Fruit fly (Drosophila melanogaster) whole organism, embryonic: ENCODE data around the gene mRpS26.

Experiments used
- Antp ChIP-seq: fragments of 200-800 bp; sonication (Bioruptor generic); optimal IDR thresholded peaks from 3 replicates; lab custom pipeline; 2016; ENCODE audit warnings: missing biosample characterization, missing genetic modification characterization
- Bdp1 ChIP-seq: fragments of 200-800 bp; sonication (Bioruptor generic); optimal IDR thresholded peaks from 3 replicates; lab custom pipeline; 2016; ENCODE audit warnings: missing biosample characterization, missing genetic modification characterization
- CG12769 ChIP-seq: fragments of 200-800 bp; sonication (Bioruptor generic); optimal IDR thresholded peaks from 2 replicates; lab custom pipeline; 2019; ENCODE audit warnings: missing biosample characterization, mild to moderate bottlenecking, missing genetic modification characterization, moderate library complexity
- CG13287 ChIP-seq: fragments of 200-800 bp; sonication (Bioruptor generic); IDR thresholded peaks from 2 replicates; pipeline ENCODE4 v1.3.6; 2022; ENCODE audit warnings: missing biosample characterization, missing genetic modification characterization; ENCODE audit not compliant: partially characterized antibody
- CG13424 ChIP-seq: fragments of 200-800 bp; sonication (Bioruptor generic); optimal IDR thresholded peaks from 2 replicates; lab custom pipeline; 2019; ENCODE audit warnings: missing biosample characterization, mild to moderate bottlenecking, missing genetic modification characterization, moderate library complexity
- CG13624 ChIP-seq: fragments of 200-800 bp; sonication (Bioruptor generic); optimal IDR thresholded peaks from 2 replicates; lab custom pipeline; 2016; ENCODE audit warnings: missing biosample characterization, missing genetic modification characterization
- CG14710 ChIP-seq: fragments of 200-800 bp; sonication (Bioruptor generic); optimal IDR thresholded peaks from 3 replicates; lab custom pipeline; 2019; ENCODE audit warnings: missing biosample characterization, mild to moderate bottlenecking, missing genetic modification characterization, moderate library complexity
- CG15601 ChIP-seq: fragments of 200-800 bp; sonication (Bioruptor generic); optimal IDR thresholded peaks from 3 replicates; lab custom pipeline; 2019; ENCODE audit warnings: missing biosample characterization, mild to moderate bottlenecking, missing genetic modification characterization, moderate library complexity
- CG1603 ChIP-seq: fragments of 200-800 bp; sonication (Bioruptor generic); optimal IDR thresholded peaks from 2 replicates; lab custom pipeline; 2019; ENCODE audit warnings: missing biosample characterization, mild to moderate bottlenecking, missing genetic modification characterization, moderate library complexity
- CG16863 ChIP-seq: fragments of 200-800 bp; sonication (Bioruptor generic); optimal IDR thresholded peaks from 3 replicates; lab custom pipeline; 2016; ENCODE audit warnings: missing biosample characterization, missing genetic modification characterization
- CG17328 ChIP-seq: fragments of 200-800 bp; sonication (Bioruptor generic); IDR thresholded peaks from 2 replicates; pipeline ENCODE4 v1.3.6; 2022; ENCODE audit warnings: missing biosample characterization, missing genetic modification characterization
- CG2678 ChIP-seq: fragments of 200-800 bp; sonication (Bioruptor generic); optimal IDR thresholded peaks from 3 replicates; lab custom pipeline; 2019; ENCODE audit warnings: missing biosample characterization, mild to moderate bottlenecking, missing genetic modification characterization, moderate library complexity
- CG2712 ChIP-seq: fragments of 200-800 bp; optimal IDR thresholded peaks from 3 replicates; lab custom pipeline; 2019; ENCODE audit warnings: missing biosample characterization, mild to moderate bottlenecking, missing genetic modification characterization, moderate library complexity
- CG31365 ChIP-seq: fragments of 200-800 bp; sonication (Bioruptor generic); optimal IDR thresholded peaks from 2 replicates; lab custom pipeline; 2018; ENCODE audit warnings: missing biosample characterization, mild to moderate bottlenecking, missing genetic modification characterization
- CG7556 ChIP-seq: fragments of 200-800 bp; sonication (Bioruptor generic); optimal IDR thresholded peaks from 2 replicates; lab custom pipeline; 2017; ENCODE audit warnings: missing biosample characterization, mild to moderate bottlenecking, missing genetic modification characterization
- CG9932 ChIP-seq: fragments of 200-800 bp; sonication (Bioruptor generic); IDR thresholded peaks from 2 replicates; pipeline ENCODE4 v1.3.6; 2022; ENCODE audit warnings: missing biosample characterization, missing genetic modification characterization
- CTCF ChIP-seq: fragments of 200-800 bp; sonication (Bioruptor generic); optimal IDR thresholded peaks from 2 replicates; lab custom pipeline; 2017; ENCODE audit warnings: missing biosample characterization, mild to moderate bottlenecking, missing genetic modification characterization, moderate library complexity
- CkIIα-i1 ChIP-seq: fragments of 200-800 bp; sonication (Bioruptor generic); IDR thresholded peaks from 2 replicates; pipeline ENCODE4 v1.3.6; 2022; ENCODE audit warnings: missing biosample characterization, missing genetic modification characterization
- CoRest ChIP-seq: fragments of 200-800 bp; sonication (Bioruptor generic); optimal IDR thresholded peaks from 3 replicates; lab custom pipeline; 2018; ENCODE audit warnings: missing biosample characterization, mild to moderate bottlenecking, missing genetic modification characterization, moderate library complexity
- D19B ChIP-seq: fragments of 200-800 bp; sonication (Bioruptor generic); optimal IDR thresholded peaks from 2 replicates; lab custom pipeline; 2017; ENCODE audit warnings: missing biosample characterization, mild to moderate bottlenecking, missing genetic modification characterization
- Elba2 ChIP-seq: fragments of 200-800 bp; sonication (Bioruptor generic); optimal IDR thresholded peaks from 3 replicates; lab custom pipeline; 2016; ENCODE audit warnings: missing biosample characterization, missing genetic modification characterization
- Hand ChIP-seq: fragments of 200-800 bp; sonication (Bioruptor generic); optimal IDR thresholded peaks from 2 replicates; lab custom pipeline; 2017; ENCODE audit warnings: mild to moderate bottlenecking, missing biosample characterization, missing genetic modification reagents, missing genetic modification characterization
- HmgD ChIP-seq: fragments of 200-800 bp; sonication (Bioruptor generic); optimal IDR thresholded peaks from 3 replicates; lab custom pipeline; 2016; ENCODE audit warnings: missing biosample characterization, missing genetic modification characterization
- Hmr ChIP-seq: fragments of 200-800 bp; sonication (Bioruptor generic); optimal IDR thresholded peaks from 3 replicates; lab custom pipeline; 2017; ENCODE audit warnings: mild to moderate bottlenecking, missing biosample characterization, missing genetic modification reagents, missing genetic modification characterization
- Hr78 ChIP-seq, 2 experiments: fragments of 200-800 bp in 1 of 2; fragments of >200 bp in 1 of 2; sonication (Bioruptor generic) in 1 of 2; optimal IDR thresholded peaks; 2 replicates each; lab custom pipeline; 2017 to 2019; ENCODE audit warnings: missing biosample characterization in 2 of 2, missing genetic modification characterization in 2 of 2, mild to moderate bottlenecking in 1 of 2, moderate library complexity in 1 of 2
- Lim3 ChIP-seq: fragments of 200-800 bp; sonication (Bioruptor generic); IDR thresholded peaks from 2 replicates; pipeline ENCODE4 v1.3.6; 2022; ENCODE audit warnings: missing biosample characterization, missing genetic modification characterization
- MESR4 ChIP-seq: fragments of 200-800 bp; sonication (Bioruptor generic); optimal IDR thresholded peaks from 2 replicates; lab custom pipeline; 2018; ENCODE audit warnings: missing biosample characterization, mild to moderate bottlenecking, missing genetic modification characterization, moderate library complexity
- Med ChIP-seq: fragments of 200-800 bp; sonication (Bioruptor generic); peaks from one replicate; lab custom pipeline; 2016; ENCODE audit warnings: missing biosample characterization, missing genetic modification characterization, mild to moderate bottlenecking, inconsistent platforms, moderate library complexity
- NfI ChIP-seq: fragments of 200-800 bp; sonication (Bioruptor generic); optimal IDR thresholded peaks from 3 replicates; lab custom pipeline; 2018; ENCODE audit warnings: missing biosample characterization, mild to moderate bottlenecking, missing genetic modification characterization, moderate library complexity
- Pdp1 ChIP-seq, 2 experiments: fragments of 200-800 bp; sonication (Bioruptor generic); optimal IDR thresholded peaks; 3 replicates each; lab custom pipeline; 2016; ENCODE audit warnings: missing biosample characterization in 2 of 2, missing genetic modification characterization in 2 of 2, mild to moderate bottlenecking in 1 of 2, moderate library complexity in 1 of 2
- amos ChIP-seq: fragments of 200-800 bp; sonication (Bioruptor generic); IDR thresholded peaks from 2 replicates; pipeline ENCODE4 v1.3.6; 2022; ENCODE audit warnings: missing biosample characterization, missing genetic modification characterization; ENCODE audit not compliant: partially characterized antibody
- bbx ChIP-seq: fragments of 200-800 bp; sonication (Bioruptor generic); IDR thresholded peaks from 2 replicates; pipeline ENCODE4 v1.3.6; 2022; ENCODE audit warnings: missing biosample characterization, missing genetic modification characterization; ENCODE audit not compliant: partially characterized antibody
- chif ChIP-seq, 2 experiments: fragments of 200-800 bp; sonication (Bioruptor generic); optimal IDR thresholded peaks; 3 replicates each; lab custom pipeline; 2016; ENCODE audit warnings: missing biosample characterization in 2 of 2, missing genetic modification characterization in 2 of 2
- dati ChIP-seq: fragments of 200-800 bp; sonication (Bioruptor generic); IDR thresholded peaks from 2 replicates; pipeline ENCODE4 v1.3.6; 2022; ENCODE audit warnings: missing biosample characterization, missing genetic modification characterization
- dimm ChIP-seq: fragments of 200-800 bp; sonication (Bioruptor generic); IDR thresholded peaks from 2 replicates; pipeline ENCODE4 v1.3.6; 2022; ENCODE audit warnings: missing biosample characterization, missing genetic modification characterization
- dm ChIP-seq: fragments of 200-800 bp; sonication (Bioruptor generic); optimal IDR thresholded peaks from 3 replicates; lab custom pipeline; 2016; ENCODE audit warnings: missing biosample characterization, missing genetic modification characterization
- dpn ChIP-seq, 2 experiments: fragments of 200-800 bp; sonication (Bioruptor generic); optimal IDR thresholded peaks; 3 replicates each; lab custom pipeline; 2016; ENCODE audit warnings: missing biosample characterization in 2 of 2, missing genetic modification characterization in 2 of 2
- gsb-n ChIP-seq: fragments of 200-800 bp; sonication (Bioruptor generic); optimal IDR thresholded peaks from 3 replicates; lab custom pipeline; 2018; ENCODE audit warnings: missing biosample characterization, mild to moderate bottlenecking, missing genetic modification characterization
- hb ChIP-seq: fragments of 200-800 bp; sonication (Bioruptor generic); IDR thresholded peaks from 3 replicates; pipeline ENCODE4 v1.3.6; 2022; ENCODE audit warnings: missing biosample characterization, missing genetic modification characterization; ENCODE audit not compliant: partially characterized antibody
- inv ChIP-seq: fragments of 200-800 bp; sonication (Bioruptor generic); IDR thresholded peaks from 2 replicates; pipeline ENCODE4 v1.3.6; 2022; ENCODE audit warnings: missing biosample characterization, missing genetic modification characterization; ENCODE audit not compliant: partially characterized antibody
- ken ChIP-seq: fragments of 200-800 bp; sonication (Bioruptor generic); IDR thresholded peaks from 3 replicates; pipeline ENCODE4 v1.3.6; 2022; ENCODE audit warnings: missing biosample characterization, missing genetic modification characterization
- mirr ChIP-seq: fragments of 200-800 bp; sonication (Bioruptor generic); optimal IDR thresholded peaks from 3 replicates; lab custom pipeline; 2018; ENCODE audit warnings: missing biosample characterization, mild to moderate bottlenecking, missing genetic modification characterization
- prd ChIP-seq, 3 experiments: fragments of >200 bp in 2 of 3; fragments of 200-800 bp in 1 of 3; sonication (Bioruptor generic) in 1 of 3; optimal IDR thresholded peaks in 2 of 3; IDR thresholded peaks in 1 of 3; 2 replicates in 2 of 3; 3 replicates in 1 of 3; pipeline versions ENCODE4 v1.3.6 to Lab custom; 2017 to 2022; ENCODE audit warnings: missing biosample characterization in 1 of 3, missing genetic modification characterization in 1 of 3
- rib ChIP-seq: fragments of 200-800 bp; sonication (Bioruptor generic); IDR thresholded peaks from 2 replicates; pipeline ENCODE4 v1.3.6; 2022; ENCODE audit warnings: missing biosample characterization, missing genetic modification characterization
- sens ChIP-seq: fragments of 200-800 bp; sonication (Bioruptor generic); peaks from one replicate; lab custom pipeline; 2016; ENCODE audit warnings: missing biosample characterization, missing genetic modification characterization
- shn ChIP-seq: fragments of 200-800 bp; sonication (Bioruptor generic); optimal IDR thresholded peaks from 3 replicates; lab custom pipeline; 2016; ENCODE audit warnings: missing biosample characterization, missing genetic modification characterization
- sob ChIP-seq: fragments of 200-800 bp; sonication (Bioruptor generic); IDR thresholded peaks from 2 replicates; pipeline ENCODE4 v1.3.6; 2022; ENCODE audit warnings: missing biosample characterization, missing genetic modification characterization
- trem ChIP-seq: fragments of 200-800 bp; optimal IDR thresholded peaks from 3 replicates; lab custom pipeline; 2019; ENCODE audit warnings: missing biosample characterization, mild to moderate bottlenecking, missing genetic modification characterization, moderate library complexity
- unpg ChIP-seq: fragments of 200-800 bp; sonication (Bioruptor generic); optimal IDR thresholded peaks from 3 replicates; lab custom pipeline; 2018; ENCODE audit warnings: missing biosample characterization, mild to moderate bottlenecking, missing genetic modification characterization, moderate library complexity
- zf30C ChIP-seq: fragments of 200-800 bp; sonication (Bioruptor generic); optimal IDR thresholded peaks from 3 replicates; lab custom pipeline; 2018; ENCODE audit warnings: missing biosample characterization, mild to moderate bottlenecking, missing genetic modification characterization

The mRpS26 gene

dm6 chr3L:18088027-18088426 is 18.4 kb upstream of the mRpS26 start (continued):
- TF ChIP-seq CG13287 (GFP tag; lab: Robert Waterston, UW) (peak; percentile 49; the same call in 1 of the 2 replicates), shn (GFP tag; lab: Kevin White, UChicago) (no peak), ken (GFP tag; lab: Robert Waterston, UW) (no peak), CTCF (peak; percentile 68), dati (no peak), sob (GFP tag; lab: Robert Waterston, UW) (peak; percentile 56), trem (tag; lab: Kevin White, UChicago) (peak; percentile 29), CG31365 (peak; percentile 99), chif (GFP tag; optimal IDR thresholded peaks at IDR 0.05; lab: Kevin White, UChicago) (peak in 1 of 2 experiments; percentile 27), prd (optimal IDR thresholded peaks at IDR 0.05; lab: Kevin White, UChicago) (no peak), prd (GFP tag; IDR thresholded peaks at IDR 0.05; lab: Robert Waterston, UW) (no peak), Bdp1 (GFP tag; lab: Kevin White, UChicago) (no peak), inv (GFP tag; lab: Robert Waterston, UW) (no peak), CG9932 (GFP tag; lab: Robert Waterston, UW) (no peak), sens (peak; percentile 72), Med (GFP tag; lab: Kevin White, UChicago) (peak; percentile 84), D19B (GFP tag; lab: Kevin White, UChicago) (no peak), CG2678 (tag; lab: Kevin White, UChicago) (no peak), CG12769 (peak; percentile 17), unpg (GFP tag; lab: Kevin White, UChicago) (peak; percentile 9), CG16863 (GFP tag; lab: Kevin White, UChicago) (no peak), bbx (GFP tag; lab: Robert Waterston, UW) (peak; percentile 71), CkIIα-i1 (GFP tag; lab: Robert Waterston, UW) (no peak), Elba2 (GFP tag; lab: Kevin White, UChicago) (no peak), CG13624 (GFP tag; lab: Kevin White, UChicago) (peak; percentile 22), NfI (GFP tag; lab: Kevin White, UChicago) (peak; percentile 19), gsb-n (tag; lab: Kevin White, UChicago) (peak; percentile 25), HmgD (GFP tag; lab: Kevin White, UChicago) (peak; percentile 27), CoRest (tag; lab: Kevin White, UChicago) (peak; percentile 54), Antp (GFP tag; lab: Kevin White, UChicago) (no peak), dimm (GFP tag; lab: Robert Waterston, UW) (no peak), rib (no peak), Hr78 (GFP tag; optimal IDR thresholded peaks at IDR 0.05; lab: Kevin White, UChicago) (peak; percentile 12 to 52), MESR4 (GFP tag; lab: Kevin White, UChicago) (no peak), CG2712 (peak; percentile 41), CG14710 (peak; percentile 15), Hand (GFP tag; lab: Kevin White, UChicago) (no peak), CG1603 (tag; lab: Kevin White, UChicago) (peak; percentile 65), CG17328 (no peak), mirr (GFP tag; lab: Kevin White, UChicago) (no peak), hb (GFP tag; lab: Robert Waterston, UW) (no peak), Pdp1 (GFP tag; optimal IDR thresholded peaks at IDR 0.05; lab: Kevin White, UChicago) (peak in 1 of 2 experiments; percentile 55), Lim3 (GFP tag; lab: Robert Waterston, UW) (no peak), CG13424 (tag; lab: Kevin White, UChicago) (no peak), dm (GFP tag; lab: Kevin White, UChicago) (peak; percentile 6), Hmr (GFP tag; lab: Kevin White, UChicago) (no peak), CG7556 (GFP tag; lab: Kevin White, UChicago) (no peak), dpn (GFP tag; optimal IDR thresholded peaks at IDR 0.05; lab: Kevin White, UChicago) (peak in 1 of 2 experiments; percentile 4), CG15601 (tag; lab: Kevin White, UChicago) (peak; percentile 33), zf30C (GFP tag; lab: Kevin White, UChicago) (peak; percentile 33), amos (GFP tag; lab: Robert Waterston, UW) (peak; percentile 63)
